Worm (Caenorhabditis elegans): ENCODE data around the gene F14D2.15.

F14D2.15 gene

DNA sequence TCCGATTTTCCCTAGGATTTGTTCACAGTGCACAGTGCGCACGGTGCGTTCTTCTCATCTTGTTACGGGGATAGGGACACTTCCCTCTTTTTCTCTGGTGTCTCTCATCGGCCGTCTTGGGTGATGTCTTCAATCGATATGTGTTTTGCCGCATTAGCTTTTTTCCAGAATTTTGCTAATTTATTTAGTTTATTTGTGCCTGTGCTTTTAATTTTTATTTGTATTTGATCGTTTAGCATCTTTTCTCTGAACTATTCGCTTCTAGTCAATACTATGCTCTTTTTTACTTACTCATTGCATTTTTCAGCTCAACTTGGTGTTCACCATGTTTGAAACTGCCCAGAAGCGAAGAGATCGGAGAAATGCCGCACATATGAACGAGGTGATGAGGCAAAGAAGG is 3.4 kb downstream of the F14D2.15 start, which contains the start of gene F14D2.5:
F14D2.5 (plus strand) TSS at position 301 of the 400 bp plus-strand sequence.
- TF ChIP-seq ceh-34 (tag; optimal IDR thresholded peaks at IDR 0.05) (no peak), unc-55 (GFP tag; optimal IDR thresholded peaks at IDR 0.05) (no peak), tbx-7 (tag; optimal IDR thresholded peaks at IDR 0.05) (no peak), ceh-9 (tag; optimal IDR thresholded peaks at IDR 0.05) (no peak), nfya-1 (tag; optimal IDR thresholded peaks at IDR 0.05) (no peak), pha-2 (tag; optimal IDR thresholded peaks at IDR 0.05) (no peak), hlh-8 (tag; optimal IDR thresholded peaks at IDR 0.05) (no peak), ref-2 (tag; optimal IDR thresholded peaks at IDR 0.05) (no peak), ceh-30 (tag; optimal IDR thresholded peaks at IDR 0.05) (no peak), ets-4 (tag; optimal IDR thresholded peaks at IDR 0.05) (no peak), fkh-6 (tag; optimal IDR thresholded peaks at IDR 0.05) (no peak), ceh-31 (tag; optimal IDR thresholded peaks at IDR 0.05) (no peak)

DNA sequence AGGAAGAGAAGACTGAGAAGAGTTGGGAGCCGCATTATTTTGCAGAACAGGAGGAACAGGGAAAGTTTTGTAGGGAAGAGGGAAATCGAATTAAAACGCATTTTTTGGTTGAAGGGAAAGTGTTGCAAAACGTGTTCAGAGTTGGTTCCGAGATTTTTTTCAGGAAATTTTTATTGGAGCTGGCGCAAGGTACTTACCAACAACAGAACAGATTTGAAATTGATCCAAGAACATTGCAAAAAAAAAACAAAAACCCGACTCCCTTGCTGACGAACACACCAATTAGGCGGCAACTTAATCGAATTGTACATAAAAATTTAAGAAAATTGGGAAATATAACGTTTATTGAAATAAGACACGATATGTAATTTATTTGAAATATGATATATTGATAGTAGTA is 5.1 kb downstream of the F14D2.15 start, which contains the start of gene F14D2.7:
F14D2.7 (minus strand) TSS at position 101 of the 400 bp plus-strand sequence.
- no peak for TF ChIP-seq hlh-8 (tag; optimal IDR thresholded peaks at IDR 0.05)
- TF ChIP-seq pax-1 (tag; optimal IDR thresholded peaks at IDR 0.05), result no peak
- TF ChIP-seq ceh-2 (tag; optimal IDR thresholded peaks at IDR 0.05), result no peak
- no peak for TF ChIP-seq ceh-18 (tag; optimal IDR thresholded peaks at IDR 0.05)
- no peak for TF ChIP-seq ahr-1 (tag; optimal IDR thresholded peaks at IDR 0.05)
- no peak for TF ChIP-seq gmeb-2 (tag; optimal IDR thresholded peaks at IDR 0.05)
- TF ChIP-seq ceh-31 (tag; optimal IDR thresholded peaks at IDR 0.05), result no peak

DNA sequence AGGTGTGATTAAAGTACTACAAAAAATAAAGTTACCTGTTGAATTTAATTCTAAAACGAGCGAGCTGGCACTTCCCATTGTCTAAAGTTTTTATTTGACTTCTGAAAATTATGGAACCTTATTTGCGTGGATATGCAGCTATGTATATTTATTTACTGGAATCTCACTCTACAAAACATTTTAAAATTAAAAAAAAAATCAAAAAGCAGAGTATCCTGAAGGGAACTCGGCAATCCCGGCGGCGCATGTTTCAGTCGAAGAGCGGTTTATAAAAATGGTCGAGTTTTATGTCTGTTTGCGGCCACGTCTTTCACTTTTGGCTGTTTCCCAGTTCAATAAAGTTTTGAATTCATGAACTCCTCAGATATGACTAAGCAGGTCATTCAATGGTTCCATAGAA is 6.6 kb downstream of the F14D2.15 start, which contains the start of gene F14D2.19:
F14D2.19 (minus strand) TSS at position 101 of the 400 bp plus-strand sequence.
- TF ChIP-seq nhr-232 (tag; optimal IDR thresholded peaks at IDR 0.05) (no peak), pqm-1 (tag; optimal IDR thresholded peaks at IDR 0.05) (no peak), ceh-19 (GFP tag; optimal IDR thresholded peaks at IDR 0.05) (no peak), lin-11 (tag; optimal IDR thresholded peaks at IDR 0.05) (no peak), elt-2 (tag; optimal IDR thresholded peaks at IDR 0.05) (no peak), nhr-11 (tag; optimal IDR thresholded peaks at IDR 0.05) (no peak), unc-3 (GFP tag; conservative IDR thresholded peaks at IDR 0.05) (no peak), unc-3 (tag; optimal IDR thresholded peaks at IDR 0.05) (no peak), K09A11.1 (tag; optimal IDR thresholded peaks at IDR 0.05; ENCODE audit: insufficient read depth) (no peak), ceh-2 (tag; optimal IDR thresholded peaks at IDR 0.05) (no peak), sox-2 (GFP tag; IDR thresholded peaks at IDR 0.05) (no peak), madf-2 (tag; optimal IDR thresholded peaks at IDR 0.05) (no peak), eyg-1 (tag; optimal IDR thresholded peaks at IDR 0.05) (no peak), Y22D7AL.16 (tag; optimal IDR thresholded peaks at IDR 0.05) (no peak), syd-9 (tag; optimal IDR thresholded peaks at IDR 0.05) (no peak), ceh-48 (tag; optimal IDR thresholded peaks at IDR 0.05) (no peak), elt-4 (tag; optimal IDR thresholded peaks at IDR 0.05) (no peak), sox-4 (tag; optimal IDR thresholded peaks at IDR 0.05) (no peak), sdc-2 (tag; optimal IDR thresholded peaks at IDR 0.05) (no peak)

DNA sequence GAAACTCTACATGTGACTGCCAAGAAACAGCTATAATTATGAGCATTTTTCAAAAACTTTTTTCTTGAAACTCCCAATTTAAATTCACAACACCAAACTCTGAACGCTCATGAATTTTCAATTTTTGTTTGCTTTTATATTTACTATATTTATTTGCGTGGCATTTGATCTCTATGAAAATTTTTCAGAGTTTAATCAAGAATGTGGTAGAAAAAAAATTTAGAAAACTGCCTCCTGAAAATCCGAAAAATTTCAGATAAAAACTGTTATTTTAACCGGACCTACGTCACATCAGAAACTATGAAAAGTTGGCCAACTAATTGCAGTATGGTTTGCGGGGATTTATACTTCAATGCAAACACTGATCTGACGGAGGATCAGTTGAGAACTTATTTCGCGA is 11.6 kb downstream of the F14D2.15 start, which contains the start of gene irld-27:
irld-27 (plus strand) TSS at position 301 of the 400 bp plus-strand sequence.
- TF ChIP-seq pqm-1 (tag; optimal IDR thresholded peaks at IDR 0.05) (no peak), odd-2 (tag; optimal IDR thresholded peaks at IDR 0.05) (no peak), ceh-2 (tag; optimal IDR thresholded peaks at IDR 0.05) (no peak), nhr-232 (tag; optimal IDR thresholded peaks at IDR 0.05) (no peak), ceh-6 (GFP tag; optimal IDR thresholded peaks at IDR 0.05) (no peak), F13H6.1 (tag; optimal IDR thresholded peaks at IDR 0.05) (no peak), zip-5 (tag; optimal IDR thresholded peaks at IDR 0.05) (no peak), ceh-45 (GFP tag; IDR thresholded peaks at IDR 0.05) (no peak), dve-1 (tag; optimal IDR thresholded peaks at IDR 0.05) (no peak), pha-2 (tag; optimal IDR thresholded peaks at IDR 0.05) (no peak), ceh-34 (tag; optimal IDR thresholded peaks at IDR 0.05) (no peak), dmd-4 (tag; optimal IDR thresholded peaks at IDR 0.05; ENCODE audit: borderline replicate concordance) (no peak), elt-4 (tag; optimal IDR thresholded peaks at IDR 0.05) (no peak), pax-1 (tag; optimal IDR thresholded peaks at IDR 0.05) (no peak), K02D7.2 (tag; optimal IDR thresholded peaks at IDR 0.05) (no peak), fkh-10 (GFP tag; optimal IDR thresholded peaks at IDR 0.05) (no peak), sdc-2 (tag; optimal IDR thresholded peaks at IDR 0.05) (no peak)
